Worm (Caenorhabditis elegans): ENCODE results near the gene C13C4.6.

ce11 chrV:12120381-12120780 is 993 bp upstream of the C13C4.6 start, which contains the start of gene C13C4.7:
- no peak for TF ChIP-seq tag-97 (GFP tag; IDR thresholded peaks at IDR 0.05)
- no peak for TF ChIP-seq lir-3 (tag; optimal IDR thresholded peaks at IDR 0.05)
- no peak for TF ChIP-seq nhr-11 (tag; optimal IDR thresholded peaks at IDR 0.05)
- TF ChIP-seq zag-1 (tag; optimal IDR thresholded peaks at IDR 0.05), result no peak
- no peak for TF ChIP-seq pqm-1 (tag; optimal IDR thresholded peaks at IDR 0.05)
- no peak for TF ChIP-seq egl-43 (GFP tag; IDR thresholded peaks at IDR 0.05)
- TF ChIP-seq fkh-10 (GFP tag; optimal IDR thresholded peaks at IDR 0.05), result no peak
- no peak for TF ChIP-seq lin-15B (tag; optimal IDR thresholded peaks at IDR 0.05)
- TF ChIP-seq nhr-48 (tag; optimal IDR thresholded peaks at IDR 0.05), result no peak
- TF ChIP-seq fos-1 (tag; optimal IDR thresholded peaks at IDR 0.05), result no peak
- TF ChIP-seq ama-1 (optimal IDR thresholded peaks at IDR 0.05), result no peak
- TF ChIP-seq mdt-29 (GFP tag; IDR thresholded peaks at IDR 0.05), result no peak
